Worm (Caenorhabditis elegans) whole organism, young adult: Measurements from ENCODE around the gene C48B4.10.

Experiments used
- lin-54 ChIP-seq: fragments of 200-800 bp; sonication (Bioruptor generic); optimal IDR thresholded peaks from 2 replicates; lab custom pipeline; 2018; ENCODE audit warnings: mild to moderate bottlenecking, missing genetic modification characterization, missing compliant biosample characterization
- tbx-9 ChIP-seq: sonication (generic microtip); optimal IDR thresholded peaks from 2 replicates; lab custom pipeline; 2016; ENCODE audit warnings: borderline replicate concordance, missing genetic modification characterization, inconsistent platforms, missing compliant biosample characterization
- zfh-2 ChIP-seq: fragments of 200-800 bp; sonication (Bioruptor generic); conservative IDR thresholded peaks from 2 replicates; pipeline ENCODE4 v1.3.6; 2022; ENCODE audit warnings: missing genetic modification reagents, missing genetic modification characterization, missing compliant biosample characterization
- ztf-28 ChIP-seq: fragments of 200-800 bp; sonication (Bioruptor generic); IDR thresholded peaks from 2 replicates; pipeline ENCODE4 v1.3.6; 2022; ENCODE audit warnings: missing genetic modification reagents, missing genetic modification characterization, missing compliant biosample characterization

DNA sequence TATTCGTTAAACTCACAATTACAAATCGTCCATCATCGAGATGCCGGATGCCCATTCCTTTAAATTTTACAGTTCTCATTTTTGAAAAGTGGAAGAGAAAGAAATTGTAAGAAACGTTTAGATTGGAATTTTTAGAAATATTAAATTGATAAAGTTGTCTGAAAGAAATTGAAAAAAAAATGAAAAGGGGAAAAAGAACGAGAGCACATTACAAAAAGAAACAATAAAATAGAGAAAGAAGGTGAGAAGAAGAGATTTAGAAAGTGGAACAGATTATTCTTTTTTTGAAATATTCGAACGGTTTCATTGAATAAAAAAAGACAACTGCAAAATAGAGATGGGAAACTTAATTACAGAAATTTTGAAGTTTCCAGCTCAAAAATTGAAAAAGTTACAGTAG, 3.2 kb downstream of the C48B4.10 start, which contains the start of gene C48B4.8:
- TF ChIP-seq lin-54 (GFP tag; lab: Kevin White, UChicago) (no peak), zfh-2 (GFP tag; lab: Robert Waterston, UW) (no peak), tbx-9 (tag; lab: Kevin White, UChicago) (no peak), ztf-28 (GFP tag; lab: Robert Waterston, UW) (no peak)
